Fruit fly (Drosophila melanogaster): ENCODE results near the gene Coq4.

Gene Coq4

DNA sequence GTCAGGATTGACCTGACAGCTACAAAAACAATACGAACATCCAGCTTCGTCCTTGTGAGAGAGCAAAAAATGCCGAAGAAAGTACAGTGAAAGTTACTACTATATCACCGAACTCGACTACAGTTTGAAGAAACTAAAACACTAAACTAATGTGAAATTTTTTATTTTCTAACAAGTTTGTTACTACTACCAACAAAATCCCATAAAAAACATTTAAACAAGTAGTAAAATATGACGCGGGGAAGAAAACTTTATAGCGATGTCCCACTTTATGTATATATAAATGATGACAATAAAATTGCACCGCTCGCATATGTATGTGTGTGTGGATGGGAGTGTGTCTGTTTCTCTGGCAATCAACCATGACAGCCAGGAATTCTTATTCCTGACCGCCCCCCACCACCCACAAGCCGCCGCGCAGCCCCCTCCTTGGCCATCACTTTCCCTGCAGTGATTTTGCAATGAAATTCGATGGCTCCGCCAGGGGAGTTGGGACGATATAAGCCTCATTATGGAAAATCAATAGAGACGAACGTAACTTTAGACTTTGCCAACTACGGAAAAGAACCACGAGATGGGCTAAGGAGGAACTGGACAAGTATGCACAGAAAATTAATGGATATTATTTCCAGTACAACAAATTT is 28.1 kb upstream of the Coq4 start (continued):
- TF ChIP-seq CG8290 (GFP tag; optimal IDR thresholded peaks at IDR 0.05) (no peak), CG8290 (tag; optimal IDR thresholded peaks at IDR 0.05) (no peak), sqz (GFP tag; optimal IDR thresholded peaks at IDR 0.05) (no peak), dimm (GFP tag; IDR thresholded peaks at IDR 0.05) (no peak), jigr1 (GFP tag; IDR thresholded peaks at IDR 0.05) (no peak), slp2 (GFP tag; optimal IDR thresholded peaks at IDR 0.05) (no peak), CG9817 (tag; optimal IDR thresholded peaks at IDR 0.05) (no peak), btn (GFP tag; optimal IDR thresholded peaks at IDR 0.05) (no peak), gro (GFP tag; optimal IDR thresholded peaks at IDR 0.05) (no peak), sens (GFP tag) (peak; percentile 11), D (optimal IDR thresholded peaks at IDR 0.05) (no peak), D (GFP tag; optimal IDR thresholded peaks at IDR 0.05) (no peak), da (GFP tag; optimal IDR thresholded peaks at IDR 0.05) (no peak), run (tag; optimal IDR thresholded peaks at IDR 0.05) (no peak), pita (GFP tag; optimal IDR thresholded peaks at IDR 0.05) (no peak), mam (GFP tag; optimal IDR thresholded peaks at IDR 0.05) (no peak), CG14667 (GFP tag; IDR thresholded peaks at IDR 0.05) (0 out of 2 replicates have a peak, but pooled peaks have one; percentile 31), gfzf (GFP tag; optimal IDR thresholded peaks at IDR 0.05) (no peak), CG7839 (tag; optimal IDR thresholded peaks at IDR 0.05) (no peak), yki (optimal IDR thresholded peaks at IDR 0.05) (no peak), chinmo (GFP tag; IDR thresholded peaks at IDR 0.05; ENCODE audit: partially characterized antibody) (no peak), Dll (GFP tag; IDR thresholded peaks at IDR 0.05; ENCODE audit: partially characterized antibody) (no peak), lola (GFP tag; optimal IDR thresholded peaks at IDR 0.05) (no peak), cato (GFP tag; optimal IDR thresholded peaks at IDR 0.05; ENCODE audit: borderline replicate concordance) (no peak), CG6272 (GFP tag; IDR thresholded peaks at IDR 0.05) (no peak), tna (GFP tag; IDR thresholded peaks at IDR 0.05; ENCODE audit: partially characterized antibody) (no peak), vfl (GFP tag; optimal IDR thresholded peaks at IDR 0.05) (no peak), CG1602 (GFP tag; optimal IDR thresholded peaks at IDR 0.05) (no peak), CG2120 (GFP tag; optimal IDR thresholded peaks at IDR 0.05) (no peak), HLH3B (GFP tag; IDR thresholded peaks at IDR 0.05) (0 out of 2 replicates have a peak, but pooled peaks have one; percentile 34), ftz-f1 (GFP tag; optimal IDR thresholded peaks at IDR 0.05) (no peak), CG12769 (tag; optimal IDR thresholded peaks at IDR 0.05) (no peak), CG6813 (GFP tag; optimal IDR thresholded peaks at IDR 0.05) (no peak), HHEX (GFP tag; optimal IDR thresholded peaks at IDR 0.05) (no peak), CG34224 (GFP tag; IDR thresholded peaks at IDR 0.05; ENCODE audit: partially characterized antibody) (no peak), Ets65A (GFP tag) (no peak), slbo (GFP tag; IDR thresholded peaks at IDR 0.05) (no peak), CG12236 (GFP tag; optimal IDR thresholded peaks at IDR 0.05) (no peak), CG12659 (GFP tag; optimal IDR thresholded peaks at IDR 0.05) (no peak), CG18619 (GFP tag; optimal IDR thresholded peaks at IDR 0.05) (no peak), pros (GFP tag; optimal IDR thresholded peaks at IDR 0.05) (no peak), Ptx1 (GFP tag; IDR thresholded peaks at IDR 0.05) (peak; percentile 57; the same call in 1 of the 2 replicates), Nf-YC (tag; optimal IDR thresholded peaks at IDR 0.05) (no peak), Med (GFP tag) (no peak), HLHmδ (GFP tag; optimal IDR thresholded peaks at IDR 0.05) (no peak), maf-S (GFP tag; optimal IDR thresholded peaks at IDR 0.05) (no peak), h (optimal IDR thresholded peaks at IDR 0.05) (no peak), CG2712 (tag; optimal IDR thresholded peaks at IDR 0.05) (no peak), pho (GFP tag; optimal IDR thresholded peaks at IDR 0.05) (no peak), CG6689 (GFP tag; IDR thresholded peaks at IDR 0.05) (0 out of 2 replicates have a peak, but pooled peaks have one; percentile 19), CG43689 (GFP tag; IDR thresholded peaks at IDR 0.05) (no peak), CG5953 (GFP tag; IDR thresholded peaks at IDR 0.05) (no peak)
